Worm (Caenorhabditis elegans) whole organism, L1 larva: Measurements from ENCODE around the gene H38K22.9.

ENCODE experiments used
- C04F5.9 ChIP-seq: sonication (generic microtip); optimal IDR thresholded peaks from 2 replicates; lab custom pipeline; 2016; ENCODE audit warnings: missing genetic modification characterization, missing compliant biosample characterization
- C16A3.4 ChIP-seq: fragments of 150-350 bp; optimal IDR thresholded peaks from 2 replicates; lab custom pipeline; 2014; ENCODE audit warnings: missing biosample characterization, missing genetic modification characterization
- C34B4.2 ChIP-seq: sonication (generic microtip); optimal IDR thresholded peaks from 2 replicates; lab custom pipeline; 2017; ENCODE audit warnings: mild to moderate bottlenecking, missing genetic modification characterization, missing compliant biosample characterization
- F16B12.6 ChIP-seq: fragments of 150-350 bp; optimal IDR thresholded peaks from 2 replicates; lab custom pipeline; 2014; ENCODE audit warnings: missing biosample characterization, missing genetic modification characterization
- aha-1 ChIP-seq: fragments of 150-350 bp; optimal IDR thresholded peaks from 2 replicates; lab custom pipeline; 2014; ENCODE audit warnings: missing biosample characterization, missing genetic modification characterization
- alr-1 ChIP-seq: fragments of 200-800 bp; sonication (Bioruptor generic); optimal IDR thresholded peaks from 2 replicates; lab custom pipeline; 2018; ENCODE audit warnings: borderline replicate concordance, mild to moderate bottlenecking, missing genetic modification characterization, missing compliant biosample characterization
- aly-2 ChIP-seq: fragments of 150-350 bp; optimal IDR thresholded peaks from 2 replicates; lab custom pipeline; 2014; ENCODE audit warnings: missing biosample characterization, missing genetic modification characterization
- ceh-63 ChIP-seq: fragments of 200-800 bp; sonication (Bioruptor generic); optimal IDR thresholded peaks from 2 replicates; lab custom pipeline; 2018; ENCODE audit warnings: mild to moderate bottlenecking, missing genetic modification characterization, missing compliant biosample characterization
- ceh-82 ChIP-seq, 3 experiments: fragments of 150-350 bp in 1 of 3; sonication (generic microtip) in 2 of 3; optimal IDR thresholded peaks; 2 replicates each; lab custom pipeline; 2014 to 2017; ENCODE audit warnings: missing biosample characterization in 3 of 3, missing genetic modification characterization in 3 of 3
- ceh-88 ChIP-seq: fragments of 200-800 bp; sonication (Bioruptor generic); IDR thresholded peaks from 2 replicates; pipeline ENCODE4 v1.3.6; 2022; ENCODE audit warnings: missing genetic modification characterization, missing compliant biosample characterization
- ceh-90 ChIP-seq: sonication (generic microtip); optimal IDR thresholded peaks from 2 replicates; lab custom pipeline; 2016; ENCODE audit warnings: missing genetic modification characterization, missing compliant biosample characterization
- ces-1 ChIP-seq: fragments of 150-350 bp; optimal IDR thresholded peaks from 2 replicates; lab custom pipeline; 2014; ENCODE audit warnings: missing biosample characterization, missing genetic modification reagents, missing genetic modification characterization
- efl-1 ChIP-seq, 4 experiments: fragments of 150-350 bp; optimal IDR thresholded peaks in 3 of 4; peaks in 1 of 4; 1 replicate in 1 of 4; 2 replicates in 3 of 4; lab custom pipeline; 2014; ENCODE audit warnings: missing biosample characterization in 2 of 4, missing genetic modification characterization in 2 of 4, missing genetic modification reagents in 2 of 4
- egl-13 ChIP-seq: sonication (generic microtip); optimal IDR thresholded peaks from 2 replicates; lab custom pipeline; 2016; ENCODE audit warnings: missing genotype, missing genetic modification reagents, missing genetic modification characterization, missing compliant biosample characterization
- egl-27 ChIP-seq, 2 experiments: fragments of 150-350 bp in 1 of 2; sonication (generic microtip); optimal IDR thresholded peaks; 3 replicates each; lab custom pipeline; 2017 to 2018; ENCODE audit warnings: missing biosample characterization in 2 of 2, missing genetic modification characterization in 2 of 2, missing genetic modification reagents in 2 of 2
- elt-3 ChIP-seq, 6 experiments: fragments of 150-350 bp in 1 of 6; sonication (generic microtip); optimal IDR thresholded peaks; 2 replicates each; lab custom pipeline; 2017 to 2018; ENCODE audit warnings: missing biosample characterization in 6 of 6, missing genetic modification characterization in 6 of 6, inconsistent platforms in 1 of 6
- grh-1 ChIP-seq: fragments of 200-800 bp; sonication (Bioruptor generic); IDR thresholded peaks from 2 replicates; pipeline ENCODE4 v1.3.6; 2022; ENCODE audit warnings: missing genetic modification reagents, missing genetic modification characterization, missing compliant biosample characterization
- hlh-4 ChIP-seq: sonication (generic microtip); optimal IDR thresholded peaks from 2 replicates; lab custom pipeline; 2016; ENCODE audit warnings: mild to moderate bottlenecking, missing genetic modification characterization, missing compliant biosample characterization
- jun-1 ChIP-seq: fragments of 150-350 bp; optimal IDR thresholded peaks from 2 replicates; lab custom pipeline; 2014; ENCODE audit warnings: missing biosample characterization, missing genetic modification reagents, missing genetic modification characterization
- lin-13 ChIP-seq: fragments of 150-350 bp; optimal IDR thresholded peaks from 2 replicates; lab custom pipeline; 2014; ENCODE audit warnings: missing biosample characterization, missing genetic modification reagents, missing genetic modification characterization
- lin-14 ChIP-seq: fragments of 200-800 bp; sonication (Bioruptor generic); optimal IDR thresholded peaks from 2 replicates; lab custom pipeline; 2018; ENCODE audit warnings: mild to moderate bottlenecking, missing genetic modification characterization, moderate library complexity, missing compliant biosample characterization
- lin-15B ChIP-seq: fragments of 150-350 bp; sonication (generic microtip); optimal IDR thresholded peaks from 3 replicates; lab custom pipeline; 2014; ENCODE audit warnings: missing biosample characterization, missing genetic modification characterization
- lin-35 ChIP-seq, 2 experiments: fragments of 150-350 bp; optimal IDR thresholded peaks; 2 replicates each; lab custom pipeline; 2014; ENCODE audit warnings: missing biosample characterization in 2 of 2, missing genetic modification characterization in 2 of 2, missing genetic modification reagents in 2 of 2
- lin-39 ChIP-seq: fragments of 150-350 bp; optimal IDR thresholded peaks from 2 replicates; lab custom pipeline; 2014; ENCODE audit warnings: missing biosample characterization, missing genetic modification reagents, missing genetic modification characterization
- lir-3 ChIP-seq: sonication (generic microtip); optimal IDR thresholded peaks from 2 replicates; lab custom pipeline; 2016; ENCODE audit warnings: mild to moderate bottlenecking, missing genetic modification characterization, moderate library complexity, missing compliant biosample characterization; ENCODE audit not compliant: poor library complexity
- mab-9 ChIP-seq: fragments of 200-800 bp; sonication (Bioruptor generic); IDR thresholded peaks from 2 replicates; pipeline ENCODE4 v1.3.6; 2022; ENCODE audit warnings: missing genetic modification reagents, missing genetic modification characterization, missing compliant biosample characterization
- nhr-12 ChIP-seq: sonication (generic microtip); optimal IDR thresholded peaks from 2 replicates; lab custom pipeline; 2017; ENCODE audit warnings: missing biosample characterization, missing genetic modification characterization
- nhr-19 ChIP-seq: fragments of 200-800 bp; sonication (Bioruptor generic); conservative IDR thresholded peaks from 2 replicates; pipeline ENCODE4 v1.3.6; 2022; ENCODE audit warnings: missing genetic modification characterization, missing compliant biosample characterization
- nhr-237 ChIP-seq: fragments of 150-350 bp; optimal IDR thresholded peaks from 2 replicates; lab custom pipeline; 2014; ENCODE audit warnings: missing biosample characterization, missing genetic modification characterization
- nhr-28 ChIP-seq: fragments of 150-350 bp; optimal IDR thresholded peaks from 2 replicates; lab custom pipeline; 2014; ENCODE audit warnings: missing biosample characterization, missing genetic modification characterization
- nhr-47 ChIP-seq: sonication (generic microtip); optimal IDR thresholded peaks from 2 replicates; lab custom pipeline; 2016; ENCODE audit warnings: mild to moderate bottlenecking, missing genetic modification characterization, moderate library complexity, missing compliant biosample characterization
- nhr-71 ChIP-seq: sonication (generic microtip); optimal IDR thresholded peaks from 2 replicates; lab custom pipeline; 2016; ENCODE audit warnings: mild to moderate bottlenecking, missing genetic modification characterization, moderate library complexity, missing compliant biosample characterization
- nhr-76 ChIP-seq: sonication (generic microtip); optimal IDR thresholded peaks from 2 replicates; lab custom pipeline; 2017; ENCODE audit warnings: missing biosample characterization, missing genetic modification characterization
- nhr-77 ChIP-seq: fragments of 150-350 bp; optimal IDR thresholded peaks from 2 replicates; lab custom pipeline; 2014; ENCODE audit warnings: missing biosample characterization, missing genetic modification characterization
- nhr-84 ChIP-seq: sonication (generic microtip); optimal IDR thresholded peaks from 2 replicates; lab custom pipeline; 2017; ENCODE audit warnings: missing biosample characterization, missing genetic modification characterization
- pag-3 ChIP-seq: sonication (generic microtip); optimal IDR thresholded peaks from 2 replicates; lab custom pipeline; 2017; ENCODE audit warnings: missing genetic modification characterization, mild to moderate bottlenecking, missing compliant biosample characterization, antibody characterized with exemption, borderline replicate concordance; ENCODE audit not compliant: insufficient read depth
- pax-3 ChIP-seq: fragments of 200-800 bp; sonication (Bioruptor generic); optimal IDR thresholded peaks from 2 replicates; lab custom pipeline; 2018; ENCODE audit warnings: mild to moderate bottlenecking, missing genetic modification characterization, moderate library complexity, missing compliant biosample characterization
- pqm-1 ChIP-seq: sonication (generic microtip); optimal IDR thresholded peaks from 3 replicates; lab custom pipeline; 2017; ENCODE audit warnings: missing biosample characterization, missing genetic modification characterization
- skn-1 ChIP-seq: fragments of 150-350 bp; optimal IDR thresholded peaks from 2 replicates; lab custom pipeline; 2014; ENCODE audit warnings: missing biosample characterization, missing genetic modification characterization
- snpc-4 ChIP-seq: fragments of 150-350 bp; optimal IDR thresholded peaks from 2 replicates; lab custom pipeline; 2014; ENCODE audit warnings: missing biosample characterization, missing genetic modification characterization
- snu-23 ChIP-seq: sonication (generic microtip); optimal IDR thresholded peaks from 2 replicates; lab custom pipeline; 2016; ENCODE audit warnings: missing genetic modification characterization, missing compliant biosample characterization
- sox-4 ChIP-seq: sonication (generic microtip); optimal IDR thresholded peaks from 2 replicates; lab custom pipeline; 2016; ENCODE audit warnings: missing genetic modification characterization, missing compliant biosample characterization
- sptf-1 ChIP-seq: fragments of 150-350 bp; optimal IDR thresholded peaks from 2 replicates; lab custom pipeline; 2014; ENCODE audit warnings: missing biosample characterization, missing genetic modification characterization
- sup-37 ChIP-seq: fragments of 200-800 bp; sonication (Bioruptor generic); optimal IDR thresholded peaks from 2 replicates; lab custom pipeline; 2018; ENCODE audit warnings: mild to moderate bottlenecking, missing genetic modification characterization, missing compliant biosample characterization
- tbx-2 ChIP-seq: sonication (generic microtip); optimal IDR thresholded peaks from 2 replicates; lab custom pipeline; 2016; ENCODE audit warnings: missing genetic modification characterization, missing compliant biosample characterization
- tlp-1 ChIP-seq: fragments of 150-350 bp; optimal IDR thresholded peaks from 2 replicates; lab custom pipeline; 2014; ENCODE audit warnings: missing biosample characterization, missing genetic modification characterization
- unc-130 ChIP-seq: fragments of 150-350 bp; optimal IDR thresholded peaks from 2 replicates; lab custom pipeline; 2017; ENCODE audit warnings: missing biosample characterization, missing genetic modification characterization, inconsistent platforms
- unc-86 ChIP-seq: sonication (generic microtip); optimal IDR thresholded peaks from 2 replicates; lab custom pipeline; 2016; ENCODE audit warnings: missing genetic modification characterization, missing compliant biosample characterization
- unc-98 ChIP-seq: fragments of 200-800 bp; sonication (Bioruptor generic); IDR thresholded peaks from 2 replicates; pipeline ENCODE4 v1.3.6; 2022; ENCODE audit warnings: missing genetic modification characterization, missing compliant biosample characterization
- zag-1 ChIP-seq: fragments of 150-350 bp; optimal IDR thresholded peaks from 2 replicates; lab custom pipeline; 2014; ENCODE audit warnings: missing biosample characterization, missing genetic modification characterization
- ztf-11 ChIP-seq, 2 experiments: sonication (generic microtip); optimal IDR thresholded peaks; 2 replicates each; lab custom pipeline; 2016 to 2017; ENCODE audit warnings: missing genetic modification characterization in 2 of 2, missing biosample characterization in 1 of 2, missing compliant biosample characterization in 1 of 2

H38K22.9 gene

DNA sequence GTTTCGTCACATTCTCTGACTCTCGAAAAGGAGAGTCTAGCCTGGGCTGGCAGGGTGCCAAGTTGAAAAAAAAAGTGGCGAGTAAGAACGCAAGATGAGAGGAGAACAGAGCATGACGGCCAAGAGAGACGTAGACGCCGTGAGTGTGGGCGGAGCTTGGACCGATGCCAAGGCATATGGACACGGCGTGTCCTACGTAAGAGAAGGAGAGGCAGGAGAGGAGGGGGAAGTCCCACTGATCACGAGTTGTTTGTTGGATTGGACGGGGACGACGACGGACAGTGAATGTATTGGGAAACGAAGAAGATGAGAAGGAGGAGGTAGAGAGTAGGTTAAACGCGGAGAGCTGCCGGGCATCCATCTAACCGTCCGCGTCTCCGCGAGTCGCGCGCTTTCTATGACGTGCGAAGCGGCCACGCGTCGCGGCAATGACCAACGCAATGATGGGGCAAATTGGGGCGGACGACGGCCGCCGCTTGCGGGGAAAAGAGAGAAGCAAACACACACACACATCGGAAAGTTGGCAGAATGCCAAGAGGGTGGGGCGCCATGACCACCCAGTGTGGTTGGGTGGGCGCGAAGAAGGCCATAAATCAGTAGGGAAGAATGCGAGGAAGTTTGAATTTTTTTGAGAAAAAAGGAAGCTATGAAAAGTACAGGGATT is 41.9 kb upstream of the H38K22.9 start (continued):
- TF ChIP-seq pag-3 (tag; lab: Kevin White, UChicago) (peak; percentile 95), pqm-1 (tag; lab: Kevin White, UChicago) (peak; percentile 70), C34B4.2 (tag; lab: Kevin White, UChicago) (peak; percentile 12), nhr-77 (tag; lab: Kevin White, UChicago) (peak; percentile 94), ceh-88 (GFP tag; lab: Robert Waterston, UW) (peak; percentile 94), tlp-1 (tag; lab: Kevin White, UChicago) (no peak), lin-15B (tag; lab: Kevin White, UChicago) (peak; percentile 48), ceh-63 (GFP tag; lab: Kevin White, UChicago) (peak; percentile 27), F16B12.6 (tag; lab: Kevin White, UChicago) (peak; percentile 14), sox-4 (tag; lab: Kevin White, UChicago) (peak; percentile 97), unc-98 (peak; percentile 77), nhr-84 (no peak), unc-86 (tag; lab: Kevin White, UChicago) (peak; percentile 100), aha-1 (tag; lab: Kevin White, UChicago) (peak; percentile 79), C04F5.9 (tag; lab: Kevin White, UChicago) (peak; percentile 91), nhr-76 (tag; lab: Kevin White, UChicago) (peak; percentile 17), aly-2 (tag; lab: Kevin White, UChicago) (no peak), lin-13 (GFP tag; lab: Kevin White, UChicago) (peak; percentile 87), sup-37 (GFP tag; lab: Kevin White, UChicago) (peak; percentile 96), nhr-47 (peak; percentile 99), zag-1 (peak; percentile 77), ces-1 (GFP tag; lab: Kevin White, UChicago) (peak; percentile 29), snpc-4 (peak; percentile 87), lin-39 (tag; lab: Kevin White, UChicago) (peak; percentile 84), efl-1 (optimal IDR thresholded peaks at IDR 0.05; lab: Kevin White, UChicago) (peak; percentile 81 to 86), efl-1 (GFP tag; optimal IDR thresholded peaks at IDR 0.05 in 1 of 2; lab: Kevin White, UChicago) (peak; percentile 65 to 97), sptf-1 (no peak), egl-27 (tag; optimal IDR thresholded peaks at IDR 0.05; lab: Kevin White, UChicago) (peak; percentile 90 to 99), elt-3 (tag; optimal IDR thresholded peaks at IDR 0.05; lab: Kevin White, UChicago) (peak in 4 of 6 experiments; percentile 19 to 90 (median 66)), tbx-2 (tag; lab: Kevin White, UChicago) (peak; percentile 100), egl-13 (tag; lab: Kevin White, UChicago) (peak; percentile 100), lir-3 (tag; lab: Kevin White, UChicago) (peak; percentile 92), ceh-90 (tag; lab: Kevin White, UChicago) (peak; percentile 49), grh-1 (GFP tag; lab: Robert Waterston, UW) (peak; percentile 97), snu-23 (GFP tag; lab: Kevin White, UChicago) (peak; percentile 99), nhr-28 (tag; lab: Kevin White, UChicago) (no peak), nhr-71 (peak; percentile 100), nhr-237 (tag; lab: Kevin White, UChicago) (peak; percentile 58), lin-35 (GFP tag; optimal IDR thresholded peaks at IDR 0.05; lab: Kevin White, UChicago) (peak; percentile 69 to 85), C16A3.4 (tag; lab: Kevin White, UChicago) (peak; percentile 91), mab-9 (GFP tag; lab: Robert Waterston, UW) (peak; percentile 92), nhr-12 (tag; lab: Kevin White, UChicago) (no peak), unc-130 (tag; lab: Kevin White, UChicago) (peak; percentile 55), ceh-82 (tag; optimal IDR thresholded peaks at IDR 0.05; lab: Kevin White, UChicago) (peak; percentile 69 to 84 (median 73)), alr-1 (tag; lab: Kevin White, UChicago) (no peak), jun-1 (peak; percentile 97), lin-14 (peak; percentile 100), ztf-11 (tag; optimal IDR thresholded peaks at IDR 0.05; lab: Kevin White, UChicago) (peak in 1 of 2 experiments; percentile 97), skn-1 (tag; lab: Kevin White, UChicago) (peak; percentile 86), hlh-4 (peak; percentile 72), pax-3 (peak; percentile 98), nhr-19 (GFP tag; lab: Robert Waterston, UW) (peak; percentile 98)
